Worm (Caenorhabditis elegans) whole organism, late embryonic: ENCODE data around the gene cest-28.

Experiments used
- Y22D7AL.16 ChIP-seq: sonication (generic microtip); optimal IDR thresholded peaks from 2 replicates; lab custom pipeline; 2016; ENCODE audit warnings: missing genetic modification characterization, missing compliant biosample characterization
- ahr-1 ChIP-seq: sonication (generic microtip); optimal IDR thresholded peaks from 2 replicates; lab custom pipeline; 2016; ENCODE audit warnings: missing genetic modification characterization, missing compliant biosample characterization
- ceh-22 ChIP-seq: sonication (generic microtip); optimal IDR thresholded peaks from 2 replicates; lab custom pipeline; 2017; ENCODE audit warnings: missing biosample characterization, missing genetic modification characterization
- ceh-24 ChIP-seq: sonication (generic microtip); optimal IDR thresholded peaks from 2 replicates; lab custom pipeline; 2016; ENCODE audit warnings: mild to moderate bottlenecking, missing genetic modification characterization, missing compliant biosample characterization
- ceh-31 ChIP-seq: sonication (generic microtip); optimal IDR thresholded peaks from 2 replicates; lab custom pipeline; 2016; ENCODE audit warnings: missing genetic modification characterization, missing compliant biosample characterization
- ceh-9 ChIP-seq: sonication (generic microtip); optimal IDR thresholded peaks from 2 replicates; lab custom pipeline; 2016; ENCODE audit warnings: mild to moderate bottlenecking, missing genetic modification characterization, inconsistent platforms, missing compliant biosample characterization
- dve-1 ChIP-seq: sonication (generic microtip); optimal IDR thresholded peaks from 2 replicates; lab custom pipeline; 2017; ENCODE audit warnings: antibody characterized with exemption, mild to moderate bottlenecking, missing genetic modification characterization, missing compliant biosample characterization
- fkh-10 ChIP-seq: fragments of 150-350 bp; optimal IDR thresholded peaks from 2 replicates; lab custom pipeline; 2014; ENCODE audit warnings: missing biosample characterization, missing genetic modification reagents, missing genetic modification characterization
- nhr-232 ChIP-seq: sonication (generic microtip); optimal IDR thresholded peaks from 2 replicates; lab custom pipeline; 2016; ENCODE audit warnings: missing genetic modification characterization, missing compliant biosample characterization
- pat-9 ChIP-seq: fragments of 200-800 bp; sonication (Bioruptor generic); optimal IDR thresholded peaks from 2 replicates; lab custom pipeline; 2018; ENCODE audit warnings: mild to moderate bottlenecking, missing genetic modification characterization, moderate library complexity, missing compliant biosample characterization
- sox-2 ChIP-seq: fragments of 200-800 bp; sonication (Bioruptor generic); IDR thresholded peaks from 2 replicates; pipeline ENCODE4 v1.3.6; 2022; ENCODE audit warnings: missing genetic modification reagents, missing genetic modification characterization, missing compliant biosample characterization
- tbx-2 ChIP-seq: sonication (generic microtip); optimal IDR thresholded peaks from 2 replicates; lab custom pipeline; 2016; ENCODE audit warnings: missing genetic modification characterization, missing compliant biosample characterization
- tbx-7 ChIP-seq: sonication (generic microtip); optimal IDR thresholded peaks from 2 replicates; lab custom pipeline; 2016; ENCODE audit warnings: missing genotype, missing genetic modification characterization, missing compliant biosample characterization

ce11 chrV:6662505-6662904 is 7.1 kb upstream of the cest-28 start:
- TF ChIP-seq Y22D7AL.16 (tag; lab: Kevin White, UChicago) (no peak), tbx-7 (tag; lab: Kevin White, UChicago) (no peak), nhr-232 (tag; lab: Kevin White, UChicago) (no peak), ahr-1 (tag; lab: Kevin White, UChicago) (no peak), fkh-10 (GFP tag; lab: Kevin White, UChicago) (no peak), sox-2 (GFP tag; lab: Robert Waterston, UW) (no peak), pat-9 (tag; lab: Kevin White, UChicago) (no peak), ceh-9 (tag; lab: Kevin White, UChicago) (no peak), tbx-2 (tag; lab: Kevin White, UChicago) (no peak), ceh-24 (tag; lab: Kevin White, UChicago) (no peak), ceh-31 (tag; lab: Kevin White, UChicago) (no peak), dve-1 (tag; lab: Kevin White, UChicago) (no peak), ceh-22 (tag; lab: Kevin White, UChicago) (no peak)
